Worm (Caenorhabditis elegans): ENCODE results near the gene ttr-19.

- no peak for TF ChIP-seq nhr-23 (tag; optimal IDR thresholded peaks at IDR 0.05)
- no peak for TF ChIP-seq fos-1 (tag; optimal IDR thresholded peaks at IDR 0.05)
Measured at ce11 chrV:10229222-10229879, 2.1 kb upstream of the ttr-19 start, which contains the start of the genes pyt-1 and fipr-7.
